Worm (Caenorhabditis elegans) whole organism, L4 larva: Measurements from ENCODE around the gene unc-45.
"Not testable (repeated sequence)": the region's sequence is repeated elsewhere in the genome, so short reads cannot be mapped to it uniquely, and the experiment has no call there.

Experiments
- ZK337.2 ChIP-seq: fragments of 200-800 bp; sonication (Bioruptor generic); IDR thresholded peaks from 2 replicates; pipeline ENCODE4 v1.3.6; 2022; ENCODE audit warnings: missing genetic modification reagents, missing genetic modification characterization, missing compliant biosample characterization
- dve-1 ChIP-seq: sonication (generic microtip); optimal IDR thresholded peaks from 2 replicates; lab custom pipeline; 2017; ENCODE audit warnings: antibody characterized with exemption, mild to moderate bottlenecking, missing genetic modification characterization, missing compliant biosample characterization; ENCODE audit not compliant: insufficient read depth
- lin-13 ChIP-seq: fragments of 150-350 bp; optimal IDR thresholded peaks from 2 replicates; lab custom pipeline; 2014; ENCODE audit warnings: missing biosample characterization, missing genetic modification reagents, missing genetic modification characterization
- nhr-237 ChIP-seq: sonication (generic microtip); optimal IDR thresholded peaks from 2 replicates; lab custom pipeline; 2017; ENCODE audit warnings: missing biosample characterization, missing genetic modification characterization
- nhr-76 ChIP-seq: fragments of 150-350 bp; optimal IDR thresholded peaks from 2 replicates; lab custom pipeline; 2014; ENCODE audit warnings: missing biosample characterization, missing genetic modification characterization
- php-3 ChIP-seq: fragments of 200-800 bp; sonication (Bioruptor generic); IDR thresholded peaks from 2 replicates; pipeline ENCODE4 v1.3.6; 2022; ENCODE audit warnings: missing genetic modification reagents, missing genetic modification characterization, missing compliant biosample characterization
- pqm-1 ChIP-seq: sonication (generic microtip); optimal IDR thresholded peaks from 2 replicates; lab custom pipeline; 2017; ENCODE audit warnings: missing biosample characterization, missing genetic modification characterization
- unc-39 ChIP-seq: sonication (generic microtip); optimal IDR thresholded peaks from 2 replicates; lab custom pipeline; 2017; ENCODE audit warnings: missing biosample characterization, missing genetic modification characterization

DNA sequence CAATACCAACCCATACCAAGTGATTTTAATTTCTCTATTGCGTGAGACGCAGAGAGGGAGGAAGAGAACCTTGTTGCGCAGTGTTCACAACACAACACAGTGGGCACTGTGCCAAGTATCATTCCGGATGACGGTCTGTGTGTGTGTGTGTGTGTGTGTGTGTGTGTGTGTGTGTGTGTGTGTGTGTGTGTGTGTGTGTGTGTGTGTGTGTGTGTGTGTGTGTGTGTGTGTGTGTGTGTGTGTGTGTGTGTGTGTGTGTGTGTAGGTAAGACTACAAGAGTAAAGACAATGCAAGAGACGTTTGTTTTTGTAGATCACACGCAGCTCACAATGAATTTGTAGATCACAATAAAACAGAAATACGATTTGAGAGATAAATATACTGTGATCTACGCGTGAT is 45.8 kb upstream of the unc-45 start:
- not testable (repeated sequence) for TF ChIP-seq nhr-76 (tag; lab: Kevin White, UChicago); ZK337.2 (GFP tag; lab: Robert Waterston, UW); nhr-237; unc-39 (tag; lab: Kevin White, UChicago); pqm-1; dve-1 (tag; lab: Kevin White, UChicago); lin-13 (GFP tag; lab: Kevin White, UChicago); php-3 (GFP tag; lab: Robert Waterston, UW)
